Fruit fly (Drosophila melanogaster) whole organism, adult: Measurements from ENCODE around the gene Iyd.

ENCODE experiments used
- CG12768 ChIP-seq: fragments of 200-800 bp; sonication (Bioruptor generic); optimal IDR thresholded peaks from 2 replicates; lab custom pipeline; 2017; ENCODE audit warnings: missing biosample characterization, missing genetic modification characterization, mild to moderate bottlenecking, moderate library complexity, missing genetic modification reagents
- CG1620 ChIP-seq: fragments of 200-800 bp; sonication (Bioruptor generic); optimal IDR thresholded peaks from 2 replicates; lab custom pipeline; 2016; ENCODE audit warnings: missing biosample characterization, missing genetic modification characterization
- CG7101 ChIP-seq: fragments of 200-800 bp; sonication (Bioruptor generic); optimal IDR thresholded peaks from 2 replicates; lab custom pipeline; 2018; ENCODE audit warnings: missing biosample characterization, mild to moderate bottlenecking, missing genetic modification characterization, moderate library complexity
- Crg-1 ChIP-seq: fragments of 200-800 bp; sonication (Bioruptor generic); optimal IDR thresholded peaks from 2 replicates; lab custom pipeline; 2016; ENCODE audit warnings: missing biosample characterization, missing genetic modification characterization
- Mnt ChIP-seq: fragments of 200-800 bp; sonication (Bioruptor generic); optimal IDR thresholded peaks from 2 replicates; lab custom pipeline; 2016; ENCODE audit warnings: missing biosample characterization, mild to moderate bottlenecking, missing genetic modification characterization
- kay ChIP-seq: fragments of 200-800 bp; sonication (Bioruptor generic); peaks from one replicate; lab custom pipeline; 2016; ENCODE audit warnings: missing biosample characterization, missing genetic modification characterization, borderline replicate concordance
- ovo ChIP-seq: fragments of 200-800 bp; sonication (Bioruptor generic); optimal IDR thresholded peaks from 2 replicates; lab custom pipeline; 2016; ENCODE audit warnings: missing biosample characterization, missing genetic modification characterization
- tj ChIP-seq: fragments of 200-800 bp; sonication (Bioruptor generic); optimal IDR thresholded peaks from 3 replicates; lab custom pipeline; 2017; ENCODE audit warnings: missing biosample characterization, mild to moderate bottlenecking, missing genetic modification characterization, moderate library complexity

DNA sequence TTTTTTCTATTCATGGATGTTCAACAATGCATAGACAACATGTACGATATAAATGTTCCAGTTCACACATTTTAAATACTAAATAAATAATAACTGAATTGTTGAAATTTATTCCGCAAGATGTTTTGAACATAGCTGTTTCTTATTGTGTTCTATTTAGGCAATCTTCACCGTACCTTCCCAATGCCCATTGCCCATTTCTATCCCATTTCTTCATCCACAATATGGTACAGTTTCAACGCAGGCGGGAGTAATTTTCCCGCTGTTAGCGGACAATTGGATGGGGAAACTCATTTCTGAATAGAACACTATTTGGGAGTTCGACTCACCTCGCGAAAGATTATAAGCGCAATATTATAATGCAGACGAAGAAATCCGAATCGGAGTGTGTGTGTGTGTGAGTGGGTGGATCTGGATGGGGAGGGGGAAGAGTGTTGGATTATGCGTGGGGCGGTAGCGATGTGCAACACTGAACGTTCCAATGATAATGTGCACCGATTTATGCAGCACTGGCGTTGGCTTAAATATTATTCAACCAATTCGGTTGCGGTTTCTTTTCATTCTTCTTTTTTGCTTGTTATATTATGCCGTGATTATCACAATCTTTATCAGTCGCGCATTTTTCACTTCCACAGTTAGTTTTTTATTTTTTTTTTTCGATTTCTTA is 4.0 kb downstream of the Iyd start:
- TF ChIP-seq Crg-1 (GFP tag; lab: Kevin White, UChicago): peak; percentile 90
- TF ChIP-seq ovo (GFP tag; lab: Kevin White, UChicago): peak; percentile 7
- TF ChIP-seq kay (GFP tag; lab: Kevin White, UChicago): peak; percentile 6
- TF ChIP-seq CG12768 (GFP tag; lab: Kevin White, UChicago): peak; percentile 82
- peak; percentile 51 for TF ChIP-seq tj (GFP tag; lab: Kevin White, UChicago)
- peak; percentile 78 for TF ChIP-seq CG7101 (tag; lab: Kevin White, UChicago)
- TF ChIP-seq CG1620 (GFP tag; lab: Kevin White, UChicago): peak; percentile 79
- peak; percentile 70 for TF ChIP-seq Mnt (GFP tag; lab: Kevin White, UChicago)
